Fruit fly (Drosophila melanogaster) whole organism, embryonic: ENCODE data around the gene CG9855.

Experiments
- ATbp ChIP-seq: fragments of 200-800 bp; sonication (Bioruptor generic); optimal IDR thresholded peaks from 2 replicates; lab custom pipeline; 2017; ENCODE audit warnings: missing biosample characterization, mild to moderate bottlenecking, missing genetic modification characterization, missing genetic modification reagents
- Antp ChIP-seq: fragments of 200-800 bp; sonication (Bioruptor generic); optimal IDR thresholded peaks from 3 replicates; lab custom pipeline; 2016; ENCODE audit warnings: missing biosample characterization, missing genetic modification characterization
- B-H2 ChIP-seq: fragments of 200-800 bp; sonication (Bioruptor generic); optimal IDR thresholded peaks from 2 replicates; lab custom pipeline; 2018; ENCODE audit warnings: missing biosample characterization, mild to moderate bottlenecking, missing genetic modification characterization
- BtbVII ChIP-seq: fragments of 200-800 bp; sonication (Bioruptor generic); optimal IDR thresholded peaks from 3 replicates; lab custom pipeline; 2017; ENCODE audit warnings: missing biosample characterization, mild to moderate bottlenecking, missing genetic modification characterization
- C15 ChIP-seq: fragments of 200-800 bp; sonication (Bioruptor generic); IDR thresholded peaks from 3 replicates; pipeline ENCODE4 v1.3.6; 2022; ENCODE audit warnings: missing biosample characterization, missing genetic modification characterization
- CG1024 ChIP-seq: fragments of 200-800 bp; sonication (Bioruptor generic); IDR thresholded peaks from 2 replicates; pipeline ENCODE4 v1.3.6; 2022; ENCODE audit warnings: missing biosample characterization, missing genetic modification characterization
- CG10543 ChIP-seq: fragments of 200-800 bp; sonication (Bioruptor generic); optimal IDR thresholded peaks from 3 replicates; lab custom pipeline; 2017; ENCODE audit warnings: missing biosample characterization, mild to moderate bottlenecking, missing genetic modification characterization, moderate library complexity
- CG11247 ChIP-seq: fragments of 200-800 bp; sonication (Bioruptor generic); IDR thresholded peaks from 2 replicates; pipeline ENCODE4 v1.3.6; 2022; ENCODE audit warnings: missing biosample characterization, missing genetic modification characterization
- CG12071 ChIP-seq: fragments of 200-800 bp; sonication (Bioruptor generic); optimal IDR thresholded peaks from 3 replicates; lab custom pipeline; 2018; ENCODE audit warnings: missing biosample characterization, mild to moderate bottlenecking, missing genetic modification characterization
- CG12219 ChIP-seq: fragments of 200-800 bp; sonication (Bioruptor generic); optimal IDR thresholded peaks from 3 replicates; lab custom pipeline; 2018; ENCODE audit warnings: missing biosample characterization, mild to moderate bottlenecking, missing genetic modification characterization
- CG14710 ChIP-seq: fragments of 200-800 bp; sonication (Bioruptor generic); optimal IDR thresholded peaks from 3 replicates; lab custom pipeline; 2019; ENCODE audit warnings: missing biosample characterization, mild to moderate bottlenecking, missing genetic modification characterization, moderate library complexity
- CG14965 ChIP-seq: fragments of 200-800 bp; sonication (Bioruptor generic); optimal IDR thresholded peaks from 2 replicates; lab custom pipeline; 2016; ENCODE audit warnings: missing biosample characterization, missing genetic modification characterization, borderline replicate concordance
- CG1603 ChIP-seq: fragments of 200-800 bp; sonication (Bioruptor generic); optimal IDR thresholded peaks from 2 replicates; lab custom pipeline; 2019; ENCODE audit warnings: missing biosample characterization, mild to moderate bottlenecking, missing genetic modification characterization, moderate library complexity
- CG17186 ChIP-seq: fragments of 200-800 bp; sonication (Bioruptor generic); optimal IDR thresholded peaks from 3 replicates; lab custom pipeline; 2017; ENCODE audit warnings: missing biosample characterization, missing genetic modification reagents, missing genetic modification characterization
- CG17385 ChIP-seq: fragments of 200-800 bp; sonication (Bioruptor generic); optimal IDR thresholded peaks from 3 replicates; lab custom pipeline; 2018; ENCODE audit warnings: missing biosample characterization, mild to moderate bottlenecking, missing genetic modification characterization
- CG17568 ChIP-seq: fragments of 200-800 bp; sonication (Bioruptor generic); optimal IDR thresholded peaks from 2 replicates; lab custom pipeline; 2018; ENCODE audit warnings: missing biosample characterization, mild to moderate bottlenecking, missing genetic modification characterization, moderate library complexity
- CG17802 ChIP-seq: fragments of 200-800 bp; sonication (Bioruptor generic); optimal IDR thresholded peaks from 2 replicates; lab custom pipeline; 2018; ENCODE audit warnings: missing biosample characterization, mild to moderate bottlenecking, missing genetic modification characterization, moderate library complexity
- CG17912 ChIP-seq: fragments of 200-800 bp; sonication (Bioruptor generic); optimal IDR thresholded peaks from 2 replicates; lab custom pipeline; 2018; ENCODE audit warnings: missing biosample characterization, mild to moderate bottlenecking, missing genetic modification characterization
- CG18476 ChIP-seq: fragments of 200-800 bp; sonication (Bioruptor generic); optimal IDR thresholded peaks from 2 replicates; lab custom pipeline; 2016; ENCODE audit warnings: missing biosample characterization, mild to moderate bottlenecking, missing genetic modification characterization
- CG2199 ChIP-seq: fragments of 200-800 bp; sonication (Bioruptor generic); IDR thresholded peaks from 3 replicates; pipeline ENCODE4 v1.3.6; 2022; ENCODE audit warnings: missing biosample characterization, missing genetic modification characterization
- CG34376 ChIP-seq: fragments of 200-800 bp; sonication (Bioruptor generic); optimal IDR thresholded peaks from 2 replicates; lab custom pipeline; 2018; ENCODE audit warnings: missing biosample characterization, mild to moderate bottlenecking, missing genetic modification characterization
- CG3847 ChIP-seq: fragments of 200-800 bp; sonication (Bioruptor generic); IDR thresholded peaks from 2 replicates; pipeline ENCODE4 v1.3.6; 2022; ENCODE audit warnings: missing biosample characterization, missing genetic modification characterization
- CG5245 ChIP-seq: fragments of 200-800 bp; sonication (Bioruptor generic); optimal IDR thresholded peaks from 3 replicates; lab custom pipeline; 2016; ENCODE audit warnings: missing biosample characterization, missing genetic modification characterization
- CG7372 ChIP-seq: fragments of 200-800 bp; sonication (Bioruptor generic); IDR thresholded peaks from 2 replicates; pipeline ENCODE4 v1.3.6; 2022; ENCODE audit warnings: missing biosample characterization, missing genetic modification characterization
- CG8478 ChIP-seq: fragments of >200 bp; optimal IDR thresholded peaks from 2 replicates; lab custom pipeline; 2018
- CG9437 ChIP-seq: fragments of 200-800 bp; sonication (Bioruptor generic); optimal IDR thresholded peaks from 2 replicates; lab custom pipeline; 2018; ENCODE audit warnings: missing biosample characterization, mild to moderate bottlenecking, missing genetic modification characterization
- CrebB ChIP-seq: fragments of 200-800 bp; sonication (Bioruptor generic); optimal IDR thresholded peaks from 3 replicates; lab custom pipeline; 2018; ENCODE audit warnings: missing biosample characterization, mild to moderate bottlenecking, missing genetic modification characterization
- Deaf1 ChIP-seq: fragments of 200-800 bp; optimal IDR thresholded peaks from 3 replicates; lab custom pipeline; 2019; ENCODE audit warnings: missing biosample characterization, mild to moderate bottlenecking, missing genetic modification characterization, moderate library complexity
- Dek ChIP-seq: fragments of 200-800 bp; sonication (Bioruptor generic); optimal IDR thresholded peaks from 3 replicates; lab custom pipeline; 2019; ENCODE audit warnings: missing biosample characterization, mild to moderate bottlenecking, missing genetic modification characterization, moderate library complexity
- Fer3 ChIP-seq: fragments of 200-800 bp; sonication (Bioruptor generic); optimal IDR thresholded peaks from 2 replicates; lab custom pipeline; 2018; ENCODE audit warnings: missing biosample characterization, mild to moderate bottlenecking, missing genetic modification characterization, moderate library complexity
- Gug ChIP-seq: fragments of 200-800 bp; sonication (Bioruptor generic); IDR thresholded peaks from 4 replicates; pipeline ENCODE4 v1.3.6; 2022; ENCODE audit warnings: missing biosample characterization, missing genetic modification characterization
- H2.0 ChIP-seq: fragments of 200-800 bp; sonication (Bioruptor generic); IDR thresholded peaks from 2 replicates; pipeline ENCODE4 v1.3.6; 2022; ENCODE audit warnings: missing biosample characterization, missing genetic modification characterization
- HLH4C ChIP-seq: fragments of 200-800 bp; sonication (Bioruptor generic); IDR thresholded peaks from 3 replicates; pipeline ENCODE4 v1.3.6; 2022; ENCODE audit warnings: missing biosample characterization, missing genetic modification characterization; ENCODE audit not compliant: partially characterized antibody
- Lim3 ChIP-seq: fragments of 200-800 bp; sonication (Bioruptor generic); IDR thresholded peaks from 2 replicates; pipeline ENCODE4 v1.3.6; 2022; ENCODE audit warnings: missing biosample characterization, missing genetic modification characterization
- Max ChIP-seq: fragments of 200-800 bp; sonication (Bioruptor generic); optimal IDR thresholded peaks from 2 replicates; lab custom pipeline; 2016; ENCODE audit warnings: missing biosample characterization, mild to moderate bottlenecking, missing genetic modification characterization
- Oli ChIP-seq: fragments of 200-800 bp; sonication (Bioruptor generic); optimal IDR thresholded peaks from 2 replicates; lab custom pipeline; 2018; ENCODE audit warnings: missing biosample characterization, mild to moderate bottlenecking, missing genetic modification characterization, moderate library complexity
- Sox100B ChIP-seq: fragments of 200-800 bp; sonication (Bioruptor generic); optimal IDR thresholded peaks from 3 replicates; lab custom pipeline; 2018; ENCODE audit warnings: missing biosample characterization, mild to moderate bottlenecking, missing genetic modification characterization
- Stat92E ChIP-seq, 3 experiments: fragments of >200 bp in 2 of 3; fragments of 200-800 bp in 1 of 3; sonication (Bioruptor generic) in 1 of 3; optimal IDR thresholded peaks; 2 replicates each; lab custom pipeline; 2017 to 2019; ENCODE audit warnings: missing biosample characterization in 3 of 3, missing genetic modification characterization in 3 of 3, mild to moderate bottlenecking in 1 of 3, moderate library complexity in 1 of 3
- Xbp1 ChIP-seq: fragments of 200-800 bp; sonication (Bioruptor generic); optimal IDR thresholded peaks from 3 replicates; lab custom pipeline; 2016; ENCODE audit warnings: missing biosample characterization, mild to moderate bottlenecking, missing genetic modification characterization
- bab2 ChIP-seq: fragments of 200-800 bp; sonication (Bioruptor generic); optimal IDR thresholded peaks from 2 replicates; lab custom pipeline; 2016; ENCODE audit warnings: missing biosample characterization, missing genetic modification characterization
- chn ChIP-seq: fragments of 200-800 bp; sonication (Bioruptor generic); optimal IDR thresholded peaks from 2 replicates; lab custom pipeline; 2016; ENCODE audit warnings: missing biosample characterization, missing genetic modification characterization
- gcm2 ChIP-seq: fragments of 200-800 bp; sonication (Bioruptor generic); optimal IDR thresholded peaks from 2 replicates; lab custom pipeline; 2016; ENCODE audit warnings: missing biosample characterization, missing genetic modification characterization
- gfzf ChIP-seq: fragments of 200-800 bp; sonication (Bioruptor generic); optimal IDR thresholded peaks from 2 replicates; lab custom pipeline; 2016; ENCODE audit warnings: missing biosample characterization, mild to moderate bottlenecking, missing genetic modification characterization, moderate library complexity
- luna ChIP-seq: fragments of 200-800 bp; sonication (Bioruptor generic); optimal IDR thresholded peaks from 2 replicates; lab custom pipeline; 2016; ENCODE audit warnings: missing biosample characterization, missing genetic modification characterization
- nau ChIP-seq: fragments of 200-800 bp; sonication (Bioruptor generic); optimal IDR thresholded peaks from 3 replicates; lab custom pipeline; 2017; ENCODE audit warnings: missing biosample characterization, mild to moderate bottlenecking, missing genetic modification characterization, missing genetic modification reagents
- org-1 ChIP-seq: fragments of 200-800 bp; sonication (Bioruptor generic); optimal IDR thresholded peaks from 2 replicates; lab custom pipeline; 2017; ENCODE audit warnings: missing biosample characterization, missing genetic modification characterization
- stc ChIP-seq: fragments of 200-800 bp; sonication (Bioruptor generic); IDR thresholded peaks from 2 replicates; pipeline ENCODE4 v1.3.6; 2022; ENCODE audit warnings: missing biosample characterization, missing genetic modification characterization
- wek ChIP-seq: fragments of 200-800 bp; sonication (Bioruptor generic); optimal IDR thresholded peaks from 3 replicates; lab custom pipeline; 2018; ENCODE audit warnings: missing biosample characterization, mild to moderate bottlenecking, missing genetic modification characterization, moderate library complexity
- wor ChIP-seq: fragments of 200-800 bp; sonication (Bioruptor generic); IDR thresholded peaks from 2 replicates; pipeline ENCODE4 v1.3.6; 2022; ENCODE audit warnings: missing biosample characterization, missing genetic modification characterization

CG9855 gene

DNA sequence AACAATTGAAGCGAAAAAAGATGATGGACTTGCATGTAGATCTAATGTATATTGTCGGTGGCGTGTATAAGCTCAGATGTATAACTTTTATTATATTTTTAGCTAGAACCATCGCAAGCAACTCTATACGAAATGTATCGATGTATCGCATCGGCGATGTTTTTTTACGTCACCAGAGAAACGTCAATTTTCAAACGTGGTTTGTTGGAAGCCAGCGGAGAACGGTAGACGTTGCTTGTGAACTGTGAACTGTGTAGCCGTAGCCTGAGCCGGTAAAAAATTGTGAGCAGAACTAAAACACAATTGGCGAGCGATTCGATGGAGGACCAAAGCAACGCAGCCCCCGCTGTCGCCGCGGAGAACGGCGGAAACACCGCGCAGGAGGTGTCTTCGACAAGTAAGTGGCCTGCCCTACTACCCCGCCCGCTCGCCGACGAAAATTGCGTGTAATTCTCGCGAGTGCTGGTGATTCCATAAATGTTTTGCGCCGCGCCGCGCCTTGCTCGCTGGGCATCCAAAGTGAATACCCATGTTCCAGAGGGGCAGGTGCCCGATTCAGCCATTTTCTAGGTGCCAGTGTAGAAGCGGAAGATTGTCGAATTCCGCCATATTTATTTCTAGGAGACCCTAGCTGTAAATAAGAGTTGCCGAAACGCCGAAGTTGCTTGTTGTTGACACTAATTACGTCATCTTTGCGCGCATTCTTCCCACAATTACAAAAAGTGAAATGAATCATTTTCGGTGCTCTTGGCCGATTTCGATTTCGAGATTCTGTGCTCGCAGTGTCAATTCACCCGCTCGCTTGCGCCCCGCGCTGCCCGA lies 5.4 kb upstream of the CG9855 start, which contains the start of gene lost (continued):
- TF ChIP-seq CG17568 (GFP tag; lab: Kevin White, UChicago) (no peak), wek (GFP tag; lab: Kevin White, UChicago) (no peak), HLH4C (GFP tag; lab: Robert Waterston, UW) (peak; percentile 96), gcm2 (GFP tag; lab: Kevin White, UChicago) (no peak), gfzf (peak; percentile 25), Lim3 (GFP tag; lab: Robert Waterston, UW) (no peak), CG12219 (GFP tag; lab: Kevin White, UChicago) (peak; percentile 1), C15 (no peak), CG5245 (GFP tag; lab: Kevin White, UChicago) (no peak), CG1603 (tag; lab: Kevin White, UChicago) (peak; percentile 81), Gug (peak; percentile 15; the same call in 2 of the 4 replicates), CG17186 (GFP tag; lab: Kevin White, UChicago) (peak; percentile 55), CG18476 (GFP tag; lab: Kevin White, UChicago) (no peak), CG14965 (GFP tag; lab: Kevin White, UChicago) (no peak), CG17802 (tag; lab: Kevin White, UChicago) (peak; percentile 82), H2.0 (no peak; the same call in 1 of the 2 replicates), CG17385 (peak; percentile 38), CG10543 (GFP tag; lab: Kevin White, UChicago) (peak; percentile 10), CG11247 (GFP tag; lab: Robert Waterston, UW) (no peak), CG34376 (GFP tag; lab: Kevin White, UChicago) (peak; percentile 34), CG9437 (GFP tag; lab: Kevin White, UChicago) (peak; percentile 98), bab2 (peak; percentile 0), Antp (GFP tag; lab: Kevin White, UChicago) (no peak), nau (GFP tag; lab: Kevin White, UChicago) (no peak), CG14710 (tag; lab: Kevin White, UChicago) (peak; percentile 54), CG17912 (GFP tag; lab: Kevin White, UChicago) (no peak), CG3847 (GFP tag; lab: Robert Waterston, UW) (peak; percentile 27; the same call in 1 of the 2 replicates), luna (GFP tag; lab: Kevin White, UChicago) (no peak), CG1024 (GFP tag; lab: Robert Waterston, UW) (peak; percentile 59), CG2199 (peak; percentile 73; the same call in 1 of the 3 replicates), chn (GFP tag; lab: Kevin White, UChicago) (no peak), Fer3 (peak; percentile 41), BtbVII (GFP tag; lab: Kevin White, UChicago) (no peak), Xbp1 (peak; percentile 13), Sox100B (no peak), CrebB (peak; percentile 21), B-H2 (peak; percentile 61), CG8478 (no peak), Stat92E (GFP tag; optimal IDR thresholded peaks at IDR 0.05; lab: Kevin White, UChicago) (no peak), wor (no peak), stc (GFP tag; lab: Robert Waterston, UW) (0 out of 2 replicates have a peak, but pooled peaks have one; percentile 35), org-1 (no peak), ATbp (GFP tag; lab: Kevin White, UChicago) (no peak), CG12071 (GFP tag; lab: Kevin White, UChicago) (no peak), Deaf1 (tag; lab: Kevin White, UChicago) (no peak), Max (GFP tag; lab: Kevin White, UChicago) (peak; percentile 47), Dek (tag; lab: Kevin White, UChicago) (peak; percentile 34), Oli (tag; lab: Kevin White, UChicago) (no peak), CG7372 (no peak)
